Worm (Caenorhabditis elegans): ENCODE data around the gene T07A5.1.
"Not testable (repeated sequence)": the region's sequence is repeated elsewhere in the genome, so short reads cannot be mapped to it uniquely, and the experiment has no call there.

Gene T07A5.1

ce11 chrIII:10270778-10271307, 35.2 kb downstream of the T07A5.1 start, which contains the start of gene cnk-1 (continued):
- TF ChIP-seq pqm-1 (tag; optimal IDR thresholded peaks at IDR 0.05) (no peak), pha-4 (tag; optimal IDR thresholded peaks at IDR 0.05) (peak; percentile 46), nhr-43 (tag; optimal IDR thresholded peaks at IDR 0.05; ENCODE audit: poor library complexity, severe bottlenecking) (peak; percentile 92), unc-39 (tag; optimal IDR thresholded peaks at IDR 0.05) (no peak), snpc-4 (tag; optimal IDR thresholded peaks at IDR 0.05) (no peak), nhr-28 (tag; optimal IDR thresholded peaks at IDR 0.05) (no peak), mml-1 (tag; optimal IDR thresholded peaks at IDR 0.05) (no peak), nhr-76 (tag; optimal IDR thresholded peaks at IDR 0.05) (no peak), elt-2 (tag; optimal IDR thresholded peaks at IDR 0.05) (peak; percentile 38), lsy-12 (tag; optimal IDR thresholded peaks at IDR 0.05) (peak; percentile 57), daf-12 (tag; optimal IDR thresholded peaks at IDR 0.05) (no peak), sea-2 (GFP tag; optimal IDR thresholded peaks at IDR 0.05) (no peak), nhr-237 (tag; optimal IDR thresholded peaks at IDR 0.05) (no peak), nfya-1 (tag; optimal IDR thresholded peaks at IDR 0.05; ENCODE audit: insufficient read depth) (peak; percentile 60), nhr-77 (tag; optimal IDR thresholded peaks at IDR 0.05) (no peak)

ce11 chrIII:10266824-10267223, 39.2 kb downstream of the T07A5.1 start, which contains the start of gene inpp-4B:
Gene inpp-4B, minus strand, starts transcription at chrIII:10266877.
- not testable (repeated sequence) for TF ChIP-seq nhr-76, nhr-28, nhr-25 (tag; optimal IDR thresholded peaks at IDR 0.05)

ce11 chrIII:10261682-10262081, 44.3 kb downstream of the T07A5.1 start, which contains the start of gene bbs-5:
Gene bbs-5, minus strand, starts transcription at chrIII:10261782.
- no peak for TF ChIP-seq pha-4 (tag; optimal IDR thresholded peaks at IDR 0.05)
- TF ChIP-seq ZK546.5 (tag; optimal IDR thresholded peaks at IDR 0.05) = no peak
- no peak for TF ChIP-seq unc-39 (tag; optimal IDR thresholded peaks at IDR 0.05)
- no peak for TF ChIP-seq aly-2 (tag; optimal IDR thresholded peaks at IDR 0.05)
- no peak for TF ChIP-seq fkh-2 (tag; optimal IDR thresholded peaks at IDR 0.05)
- TF ChIP-seq fkh-10 (GFP tag; optimal IDR thresholded peaks at IDR 0.05) = no peak
- TF ChIP-seq elt-1 (tag; optimal IDR thresholded peaks at IDR 0.05) = no peak
- TF ChIP-seq mml-1 (tag; optimal IDR thresholded peaks at IDR 0.05) = no peak
- TF ChIP-seq jun-1 (tag; optimal IDR thresholded peaks at IDR 0.05) = no peak

ce11 chrIII:10261256-10261655, 44.7 kb downstream of the T07A5.1 start:
- no peak for TF ChIP-seq fkh-10 (GFP tag; optimal IDR thresholded peaks at IDR 0.05)
- TF ChIP-seq egl-27 (tag; optimal IDR thresholded peaks at IDR 0.05) = no peak
- no peak for TF ChIP-seq egl-5 (tag; optimal IDR thresholded peaks at IDR 0.05)
- TF ChIP-seq snpc-4 (tag; optimal IDR thresholded peaks at IDR 0.05) = no peak
- no peak for TF ChIP-seq fkh-2 (tag; optimal IDR thresholded peaks at IDR 0.05)
- TF ChIP-seq nhr-67 (tag; optimal IDR thresholded peaks at IDR 0.05) = no peak
- no peak for TF ChIP-seq nhr-77 (tag; optimal IDR thresholded peaks at IDR 0.05)
- TF ChIP-seq jun-1 (tag; optimal IDR thresholded peaks at IDR 0.05) = no peak
- no peak for TF ChIP-seq R02D3.7 (tag; optimal IDR thresholded peaks at IDR 0.05)
- TF ChIP-seq mdl-1 (tag; optimal IDR thresholded peaks at IDR 0.05) = no peak
- TF ChIP-seq aly-2 (tag; optimal IDR thresholded peaks at IDR 0.05) = no peak
- TF ChIP-seq ama-1 (optimal IDR thresholded peaks at IDR 0.05) = no peak
- no peak for TF ChIP-seq lin-39 (tag; optimal IDR thresholded peaks at IDR 0.05)
- TF ChIP-seq nhr-76 (tag; optimal IDR thresholded peaks at IDR 0.05) = no peak
- TF ChIP-seq daf-12 (tag; optimal IDR thresholded peaks at IDR 0.05) = no peak
- TF ChIP-seq nhr-12 (tag; optimal IDR thresholded peaks at IDR 0.05) = no peak
- TF ChIP-seq hmg-11 (tag; optimal IDR thresholded peaks at IDR 0.05) = no peak
- no peak for TF ChIP-seq tbx-2 (tag; optimal IDR thresholded peaks at IDR 0.05)
- no peak for TF ChIP-seq ceh-16 (tag; optimal IDR thresholded peaks at IDR 0.05)
- no peak for TF ChIP-seq nhr-11 (tag; optimal IDR thresholded peaks at IDR 0.05)

- no peak for TF ChIP-seq unc-62 (GFP tag; optimal IDR thresholded peaks at IDR 0.05)
- no peak for TF ChIP-seq nhr-28 (tag; optimal IDR thresholded peaks at IDR 0.05)
- no peak for TF ChIP-seq elt-3 (tag; optimal IDR thresholded peaks at IDR 0.05)
- no peak for TF ChIP-seq nhr-25 (tag; optimal IDR thresholded peaks at IDR 0.05)
- no peak for TF ChIP-seq nhr-11 (tag; optimal IDR thresholded peaks at IDR 0.05)
- TF ChIP-seq ceh-9 (tag; optimal IDR thresholded peaks at IDR 0.05) = no peak
- no peak for TF ChIP-seq fkh-10 (GFP tag; optimal IDR thresholded peaks at IDR 0.05)
- no peak for TF ChIP-seq ztf-11 (tag; optimal IDR thresholded peaks at IDR 0.05)
- TF ChIP-seq mml-1 (tag; optimal IDR thresholded peaks at IDR 0.05) = no peak
Observed at ce11 chrIII:10258641-10259040, 47.4 kb downstream of the T07A5.1 start, which contains the start of gene rip-1. Gene rip-1, minus strand, starts transcription at chrIII:10258741.

Measured in whole organism, L3 larva.